Worm (Caenorhabditis elegans) whole organism, young adult: ENCODE data around the gene F58H1.6.

Experiments used
- D2030.7 ChIP-seq: fragments of 200-800 bp; sonication (Bioruptor generic); IDR thresholded peaks from 2 replicates; pipeline ENCODE4 v1.3.6; 2022; ENCODE audit warnings: missing genetic modification reagents, missing genetic modification characterization, missing compliant biosample characterization
- F10E7.11 ChIP-seq: sonication (generic microtip); optimal IDR thresholded peaks from 2 replicates; lab custom pipeline; 2017; ENCODE audit warnings: mild to moderate bottlenecking, missing genetic modification characterization, moderate library complexity, missing compliant biosample characterization
- F23B12.7 ChIP-seq: sonication (generic microtip); optimal IDR thresholded peaks from 2 replicates; lab custom pipeline; 2017; ENCODE audit warnings: missing genetic modification characterization, mild to moderate bottlenecking, missing compliant biosample characterization, antibody characterized with exemption, moderate library complexity; ENCODE audit not compliant: insufficient read depth
- Y67H2A.10 ChIP-seq: fragments of 200-800 bp; sonication (Bioruptor generic); conservative IDR thresholded peaks from 2 replicates; pipeline ENCODE4 v1.3.6; 2022; ENCODE audit warnings: missing genetic modification reagents, missing genetic modification characterization, missing compliant biosample characterization
- akir-1 ChIP-seq: fragments of 200-800 bp; sonication (Bioruptor generic); optimal IDR thresholded peaks from 2 replicates; lab custom pipeline; 2018; ENCODE audit warnings: mild to moderate bottlenecking, missing genetic modification characterization, moderate library complexity, missing compliant biosample characterization
- ama-1 ChIP-seq, 3 experiments: fragments of 150-350 bp in 1 of 3; sonication (generic microtip) in 2 of 3; optimal IDR thresholded peaks; 2 replicates each; lab custom pipeline; 2014 to 2018; ENCODE audit warnings: missing biosample characterization in 2 of 3, missing genetic modification characterization in 2 of 3, missing genetic modification reagents in 2 of 3
- let-607 ChIP-seq, 2 experiments: fragments of 200-800 bp in 1 of 2; sonication (Bioruptor generic) in 1 of 2; sonication (generic microtip) in 1 of 2; optimal IDR thresholded peaks; 2 replicates each; lab custom pipeline; 2016 to 2018; ENCODE audit warnings: mild to moderate bottlenecking in 2 of 2, missing compliant biosample characterization in 2 of 2, missing genetic modification characterization in 2 of 2, moderate library complexity in 2 of 2, missing genotype in 1 of 2
- lin-54 ChIP-seq: fragments of 200-800 bp; sonication (Bioruptor generic); optimal IDR thresholded peaks from 2 replicates; lab custom pipeline; 2018; ENCODE audit warnings: mild to moderate bottlenecking, missing genetic modification characterization, missing compliant biosample characterization
- mxl-1 ChIP-seq: sonication (generic microtip); optimal IDR thresholded peaks from 2 replicates; lab custom pipeline; 2016; ENCODE audit warnings: missing genetic modification characterization, missing compliant biosample characterization
- nfya-1 ChIP-seq: sonication (generic microtip); optimal IDR thresholded peaks from 2 replicates; lab custom pipeline; 2017; ENCODE audit warnings: antibody characterized with exemption, missing compliant biosample characterization, missing genetic modification characterization, borderline replicate concordance; ENCODE audit not compliant: insufficient read depth
- nhr-80 ChIP-seq: sonication (generic microtip); optimal IDR thresholded peaks from 2 replicates; lab custom pipeline; 2016; ENCODE audit warnings: missing genetic modification characterization, missing compliant biosample characterization
- snpc-4 ChIP-seq, 5 experiments: fragments of 150-350 bp in 1 of 5; sonication (generic microtip) in 4 of 5; optimal IDR thresholded peaks; 2 replicates each; lab custom pipeline; 2014 to 2018; ENCODE audit warnings: missing genetic modification characterization in 5 of 5, missing biosample characterization in 3 of 5, antibody characterized with exemption in 2 of 5, mild to moderate bottlenecking in 2 of 5, missing compliant biosample characterization in 2 of 5, missing genotype in 2 of 5, moderate library complexity in 2 of 5, missing genetic modification reagents in 1 of 5
- unc-62 ChIP-seq: fragments of 150-350 bp; optimal IDR thresholded peaks from 2 replicates; lab custom pipeline; 2014; ENCODE audit warnings: missing biosample characterization, missing genetic modification reagents, missing genetic modification characterization
- zim-3 ChIP-seq: sonication (generic microtip); optimal IDR thresholded peaks from 2 replicates; lab custom pipeline; 2017; ENCODE audit warnings: mild to moderate bottlenecking, missing genetic modification characterization, moderate library complexity, missing compliant biosample characterization

ce11 chrV:11979673-11980561 is 37.5 kb downstream of the F58H1.6 start, which contains the start of gene snr-4:
- TF ChIP-seq snpc-4 (GFP tag; optimal IDR thresholded peaks at IDR 0.05; lab: Kevin White, UChicago) (peak; percentile 99), snpc-4 (tag; optimal IDR thresholded peaks at IDR 0.05; lab: Kevin White, UChicago) (peak; percentile 99 to 100 (median 99)), akir-1 (GFP tag; lab: Kevin White, UChicago) (no peak), ama-1 (optimal IDR thresholded peaks at IDR 0.05; lab: Kevin White, UChicago) (peak; percentile 80), ama-1 (GFP tag; optimal IDR thresholded peaks at IDR 0.05; lab: Kevin White, UChicago) (no peak), Y67H2A.10 (peak; percentile 60), mxl-1 (no peak), zim-3 (tag; lab: Kevin White, UChicago) (no peak), unc-62 (no peak), D2030.7 (GFP tag; lab: Robert Waterston, UW) (peak; percentile 99), nhr-80 (tag; lab: Kevin White, UChicago) (peak; percentile 75), let-607 (tag; optimal IDR thresholded peaks at IDR 0.05; lab: Kevin White, UChicago) (peak; percentile 63 to 68), F23B12.7 (tag; lab: Kevin White, UChicago) (peak; percentile 68), lin-54 (GFP tag; lab: Kevin White, UChicago) (peak; percentile 90), nfya-1 (tag; lab: Kevin White, UChicago) (no peak), F10E7.11 (tag; lab: Kevin White, UChicago) (peak; percentile 7)
